Fruit fly (Drosophila melanogaster) whole organism, adult: Measurements from ENCODE around the gene CG17752.

Experiments used
- CG11617 ChIP-seq: fragments of 200-800 bp; sonication (Bioruptor generic); optimal IDR thresholded peaks from 2 replicates; lab custom pipeline; 2017; ENCODE audit warnings: mild to moderate bottlenecking, missing biosample characterization, missing genetic modification reagents, missing genetic modification characterization
- CG1620 ChIP-seq: fragments of 200-800 bp; sonication (Bioruptor generic); optimal IDR thresholded peaks from 2 replicates; lab custom pipeline; 2016; ENCODE audit warnings: missing biosample characterization, missing genetic modification characterization
- CG5204 ChIP-seq: fragments of 200-800 bp; sonication (Bioruptor generic); optimal IDR thresholded peaks from 2 replicates; lab custom pipeline; 2016; ENCODE audit warnings: missing biosample characterization, missing genetic modification characterization
- CG7045 ChIP-seq: fragments of 200-800 bp; sonication (Bioruptor generic); optimal IDR thresholded peaks from 2 replicates; lab custom pipeline; 2017; ENCODE audit warnings: missing biosample characterization, mild to moderate bottlenecking, missing genetic modification characterization
- CG7101 ChIP-seq: fragments of 200-800 bp; sonication (Bioruptor generic); optimal IDR thresholded peaks from 2 replicates; lab custom pipeline; 2018; ENCODE audit warnings: missing biosample characterization, mild to moderate bottlenecking, missing genetic modification characterization, moderate library complexity
- Clk ChIP-seq: fragments of 200-800 bp; sonication (Bioruptor generic); optimal IDR thresholded peaks from 2 replicates; lab custom pipeline; 2017; ENCODE audit warnings: missing biosample characterization, missing genetic modification characterization
- Crg-1 ChIP-seq: fragments of 200-800 bp; sonication (Bioruptor generic); optimal IDR thresholded peaks from 2 replicates; lab custom pipeline; 2016; ENCODE audit warnings: missing biosample characterization, missing genetic modification characterization
- Hr96 ChIP-seq: fragments of 200-800 bp; sonication (Bioruptor generic); optimal IDR thresholded peaks from 2 replicates; lab custom pipeline; 2016; ENCODE audit warnings: missing biosample characterization, missing genetic modification characterization
- bab1 ChIP-seq: fragments of 200-800 bp; sonication (Bioruptor generic); optimal IDR thresholded peaks from 3 replicates; lab custom pipeline; 2019; ENCODE audit warnings: missing biosample characterization, mild to moderate bottlenecking, missing genetic modification characterization, moderate library complexity
- cic ChIP-seq: fragments of 200-800 bp; sonication (Bioruptor generic); optimal IDR thresholded peaks from 2 replicates; lab custom pipeline; 2017; ENCODE audit warnings: missing biosample characterization, mild to moderate bottlenecking, missing genetic modification characterization, moderate library complexity
- cnc ChIP-seq, 2 experiments: fragments of >200 bp; optimal IDR thresholded peaks; 2 replicates each; lab custom pipeline; 2017
- kay ChIP-seq: fragments of 200-800 bp; sonication (Bioruptor generic); peaks from one replicate; lab custom pipeline; 2016; ENCODE audit warnings: missing biosample characterization, missing genetic modification characterization, borderline replicate concordance
- tj ChIP-seq: fragments of 200-800 bp; sonication (Bioruptor generic); optimal IDR thresholded peaks from 3 replicates; lab custom pipeline; 2017; ENCODE audit warnings: missing biosample characterization, mild to moderate bottlenecking, missing genetic modification characterization, moderate library complexity
- toe ChIP-seq: fragments of 200-800 bp; sonication (Bioruptor generic); optimal IDR thresholded peaks from 2 replicates; lab custom pipeline; 2016; ENCODE audit warnings: missing biosample characterization, missing genetic modification characterization

CG17752 gene

DNA sequence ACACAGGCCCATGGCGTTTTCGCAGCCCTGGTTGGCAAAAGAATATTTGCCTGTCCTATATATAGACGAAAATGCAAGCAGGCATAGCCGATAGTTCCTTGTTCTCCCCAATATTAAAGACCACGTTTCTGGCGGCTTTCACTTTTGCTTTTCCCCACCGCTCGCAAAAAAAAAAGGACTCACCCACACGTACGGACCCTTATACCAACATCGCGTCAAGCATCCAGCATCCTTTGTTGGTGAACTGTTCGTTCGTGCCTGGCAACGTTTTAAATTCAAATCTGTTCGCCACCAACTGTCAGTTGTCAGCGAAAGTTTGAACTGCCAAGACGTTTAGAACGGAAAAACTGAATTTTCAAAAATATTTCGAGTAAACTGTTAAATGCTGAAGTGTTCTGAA lies 49.4 kb downstream of the CG17752 start, which contains the start of gene ort:
ort (plus strand) TSS at position 301 of the 400 bp plus-strand sequence.
- no peak for TF ChIP-seq cnc (optimal IDR thresholded peaks at IDR 0.05; lab: Kevin White, UChicago)
- TF ChIP-seq Clk (GFP tag; lab: Kevin White, UChicago): no peak
- TF ChIP-seq cic: no peak
- no peak for TF ChIP-seq kay (GFP tag; lab: Kevin White, UChicago)
- TF ChIP-seq Hr96: no peak
- TF ChIP-seq CG7045 (GFP tag; lab: Kevin White, UChicago): no peak
- no peak for TF ChIP-seq tj (GFP tag; lab: Kevin White, UChicago)
- TF ChIP-seq bab1 (GFP tag; lab: Kevin White, UChicago): no peak
- TF ChIP-seq CG5204 (GFP tag; lab: Kevin White, UChicago): no peak
- TF ChIP-seq Crg-1 (GFP tag; lab: Kevin White, UChicago): no peak
- no peak for TF ChIP-seq CG7101 (tag; lab: Kevin White, UChicago)
- no peak for TF ChIP-seq toe (GFP tag; lab: Kevin White, UChicago)
- TF ChIP-seq CG11617 (GFP tag; lab: Kevin White, UChicago): no peak
- no peak for TF ChIP-seq CG1620 (GFP tag; lab: Kevin White, UChicago)
